Worm (Caenorhabditis elegans): ENCODE measurements around the gene R160.6.
A peak's percentile ranks its signal among the peaks of the same experiment; 100 is the strongest.

R160.6 gene

DNA sequence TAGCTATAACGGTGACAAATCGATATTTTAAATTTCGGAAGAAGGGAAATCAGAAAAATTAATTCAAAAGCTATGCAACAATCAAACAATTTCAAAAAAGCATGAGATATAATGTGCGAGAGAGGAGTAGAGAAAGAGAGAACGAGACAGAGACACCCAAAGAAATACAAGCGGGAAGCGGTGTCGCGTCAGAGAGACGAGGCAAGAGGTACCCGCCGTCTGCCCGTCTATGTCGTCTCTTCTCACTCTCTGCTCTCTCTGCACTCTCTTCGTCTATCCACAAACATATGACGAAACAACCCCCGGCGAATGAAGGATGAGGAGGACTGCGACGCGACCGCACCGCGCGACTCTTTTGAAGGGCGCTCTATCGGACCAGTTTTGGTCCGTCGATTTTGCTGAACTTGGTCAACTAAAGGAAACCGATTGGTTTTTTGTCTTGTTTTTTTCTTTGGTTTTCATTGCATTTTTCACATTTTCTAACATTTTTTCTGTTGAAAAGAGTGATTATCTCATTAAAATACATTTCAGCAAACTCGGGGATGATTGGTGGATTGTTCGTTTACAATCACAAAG, 15.9 kb upstream of the R160.6 start, which contains the start of gene dpy-23:
dpy-23 (plus strand) TSS at position 526 of the 576 bp plus-strand sequence.
- TF ChIP-seq zip-11 (GFP tag; IDR thresholded peaks at IDR 0.05), result no peak
- peak; percentile 82 for TF ChIP-seq madf-9 (GFP tag; conservative IDR thresholded peaks at IDR 0.05)
- TF ChIP-seq vab-7 (GFP tag; IDR thresholded peaks at IDR 0.05), result peak; percentile 53; the same call in 1 of the 2 replicates
- no peak for TF ChIP-seq attf-4 (tag; optimal IDR thresholded peaks at IDR 0.05)
- peak; percentile 77 for TF ChIP-seq zag-1 (tag; optimal IDR thresholded peaks at IDR 0.05)
- no peak for TF ChIP-seq lin-39 (tag; optimal IDR thresholded peaks at IDR 0.05)
- TF ChIP-seq Y48G9A.11 (GFP tag; IDR thresholded peaks at IDR 0.05), result no peak
- peak; percentile 88 for TF ChIP-seq nhr-48 (tag; optimal IDR thresholded peaks at IDR 0.05)
- peak; percentile 90 for TF ChIP-seq nhr-25 (tag; optimal IDR thresholded peaks at IDR 0.05; ENCODE audit: borderline replicate concordance, insufficient read depth)
- TF ChIP-seq nhr-6 (tag; optimal IDR thresholded peaks at IDR 0.05), result peak; percentile 95
- TF ChIP-seq saeg-2 (GFP tag; IDR thresholded peaks at IDR 0.05), result 0 out of 2 replicates have a peak, but pooled peaks have one; percentile 39
- TF ChIP-seq lsy-2 (tag; optimal IDR thresholded peaks at IDR 0.05), result peak; percentile 80 to 89
- peak; percentile 90 for TF ChIP-seq ceh-20 (GFP tag; IDR thresholded peaks at IDR 0.05)
- TF ChIP-seq jun-1 (tag; optimal IDR thresholded peaks at IDR 0.05), result peak; percentile 82
- TF ChIP-seq daf-12 (tag; optimal IDR thresholded peaks at IDR 0.05), result no peak
- peak; percentile 86 for TF ChIP-seq tra-1 (GFP tag; IDR thresholded peaks at IDR 0.05)
- TF ChIP-seq mes-2 (tag; optimal IDR thresholded peaks at IDR 0.05; ENCODE audit: poor library complexity, severe bottlenecking), result peak; percentile 82
- TF ChIP-seq ZK546.5 (tag; optimal IDR thresholded peaks at IDR 0.05), result no peak
- peak; percentile 82 for TF ChIP-seq T26A8.4 (GFP tag; IDR thresholded peaks at IDR 0.05)
- no peak for TF ChIP-seq ceh-28 (tag; optimal IDR thresholded peaks at IDR 0.05)
- no peak for TF ChIP-seq aly-2 (tag; optimal IDR thresholded peaks at IDR 0.05)
- peak; percentile 54 for TF ChIP-seq spr-1 (tag; optimal IDR thresholded peaks at IDR 0.05)
- TF ChIP-seq T20F7.1 (GFP tag; optimal IDR thresholded peaks at IDR 0.05), result peak; percentile 75
- TF ChIP-seq mxl-3 (GFP tag; optimal IDR thresholded peaks at IDR 0.05), result peak; percentile 82
- TF ChIP-seq dmd-9 (GFP tag; IDR thresholded peaks at IDR 0.05), result 0 out of 2 replicates have a peak, but pooled peaks have one; percentile 50
- 0 out of 2 replicates have a peak, but pooled peaks have one; percentile 49 for TF ChIP-seq lin-1 (GFP tag; IDR thresholded peaks at IDR 0.05)
- peak; percentile 58 for TF ChIP-seq duxl-1 (tag; optimal IDR thresholded peaks at IDR 0.05; ENCODE audit: poor library complexity)
- TF ChIP-seq lim-7 (GFP tag; IDR thresholded peaks at IDR 0.05), result peak; percentile 63
- TF ChIP-seq aha-1 (tag), result peak; percentile 99
- TF ChIP-seq snpc-1.2 (GFP tag; IDR thresholded peaks at IDR 0.05), result no peak
- TF ChIP-seq ZK337.2 (GFP tag; IDR thresholded peaks at IDR 0.05), result no peak
- TF ChIP-seq unc-62 (GFP tag; optimal IDR thresholded peaks at IDR 0.05 in 1 of 2), result peak in 1 of 2 experiments; percentile 61
- no peak for TF ChIP-seq unc-62 (tag; optimal IDR thresholded peaks at IDR 0.05)
- peak; percentile 92 for TF ChIP-seq nhr-11 (tag; optimal IDR thresholded peaks at IDR 0.05)
- no peak for TF ChIP-seq lir-3 (tag; optimal IDR thresholded peaks at IDR 0.05)
- TF ChIP-seq daf-19 (GFP tag; conservative IDR thresholded peaks at IDR 0.05), result no peak
- peak; percentile 84 for TF ChIP-seq F37D6.2 (tag; optimal IDR thresholded peaks at IDR 0.05)
- TF ChIP-seq ztf-7 (tag; optimal IDR thresholded peaks at IDR 0.05), result peak; percentile 52
- peak; percentile 89 for TF ChIP-seq nhr-77 (tag; optimal IDR thresholded peaks at IDR 0.05)
- 0 out of 2 replicates have a peak, but pooled peaks have one; percentile 41 for TF ChIP-seq mdt-29 (GFP tag; IDR thresholded peaks at IDR 0.05)
- TF ChIP-seq set-16 (GFP tag; IDR thresholded peaks at IDR 0.05), result peak; percentile 89
- peak; percentile 1 to 47 for TF ChIP-seq daf-16 (GFP tag; optimal IDR thresholded peaks at IDR 0.05)
- peak; percentile 73 for TF ChIP-seq daf-16 (tag; optimal IDR thresholded peaks at IDR 0.05)
- TF ChIP-seq dpl-1 (GFP tag; optimal IDR thresholded peaks at IDR 0.05), result peak; percentile 61
- TF ChIP-seq lin-38 (GFP tag; IDR thresholded peaks at IDR 0.05), result peak; percentile 60
- TF ChIP-seq nhr-10 (tag; optimal IDR thresholded peaks at IDR 0.05), result peak; percentile 85
- peak in 1 of 2 experiments; percentile 80 for TF ChIP-seq hif-1 (tag; optimal IDR thresholded peaks at IDR 0.05)
- no peak for TF ChIP-seq ceh-44 (GFP tag; IDR thresholded peaks at IDR 0.05)
- TF ChIP-seq egl-43 (GFP tag; IDR thresholded peaks at IDR 0.05), result peak; percentile 89
- peak; percentile 90 for TF ChIP-seq arid-1 (GFP tag; conservative IDR thresholded peaks at IDR 0.05)
- TF ChIP-seq nhr-28 (tag; optimal IDR thresholded peaks at IDR 0.05), result peak; percentile 93

Data from whole organism, L4 larva.